Fruit fly (Drosophila melanogaster) whole organism, embryonic: Measurements from ENCODE around the gene CG34251.

ENCODE experiments used
- Blimp-1 ChIP-seq: fragments of 200-800 bp; sonication (Bioruptor generic); optimal IDR thresholded peaks from 3 replicates; lab custom pipeline; 2018; ENCODE audit warnings: missing biosample characterization, missing genetic modification characterization, mild to moderate bottlenecking, moderate library complexity, missing genetic modification reagents
- CG1024 ChIP-seq: fragments of 200-800 bp; sonication (Bioruptor generic); IDR thresholded peaks from 2 replicates; pipeline ENCODE4 v1.3.6; 2022; ENCODE audit warnings: missing biosample characterization, missing genetic modification characterization
- CG11504 ChIP-seq: fragments of 200-800 bp; sonication (Bioruptor generic); optimal IDR thresholded peaks from 3 replicates; lab custom pipeline; 2019; ENCODE audit warnings: missing biosample characterization, mild to moderate bottlenecking, missing genetic modification characterization, moderate library complexity
- CG12659 ChIP-seq: fragments of 200-800 bp; sonication (Bioruptor generic); optimal IDR thresholded peaks from 3 replicates; lab custom pipeline; 2017; ENCODE audit warnings: mild to moderate bottlenecking, missing biosample characterization, missing genetic modification reagents, missing genetic modification characterization
- CG13296 ChIP-seq: fragments of 200-800 bp; sonication (Bioruptor generic); optimal IDR thresholded peaks from 3 replicates; lab custom pipeline; 2018; ENCODE audit warnings: missing biosample characterization, mild to moderate bottlenecking, missing genetic modification characterization
- CG1529 ChIP-seq: fragments of 200-800 bp; sonication (Bioruptor generic); optimal IDR thresholded peaks from 3 replicates; lab custom pipeline; 2018; ENCODE audit warnings: missing biosample characterization, missing genetic modification characterization
- CG1603 ChIP-seq: fragments of 200-800 bp; sonication (Bioruptor generic); optimal IDR thresholded peaks from 2 replicates; lab custom pipeline; 2019; ENCODE audit warnings: missing biosample characterization, mild to moderate bottlenecking, missing genetic modification characterization, moderate library complexity
- CG2875 ChIP-seq: fragments of 200-800 bp; sonication (Bioruptor generic); optimal IDR thresholded peaks from 2 replicates; lab custom pipeline; 2017; ENCODE audit warnings: missing biosample characterization, mild to moderate bottlenecking, missing genetic modification characterization, missing genetic modification reagents
- CG30403 ChIP-seq: fragments of 200-800 bp; sonication (Bioruptor generic); optimal IDR thresholded peaks from 3 replicates; lab custom pipeline; 2016; ENCODE audit warnings: missing biosample characterization, missing genetic modification characterization
- CG33557 ChIP-seq: fragments of 200-800 bp; sonication (Bioruptor generic); optimal IDR thresholded peaks from 2 replicates; lab custom pipeline; 2019; ENCODE audit warnings: missing biosample characterization, mild to moderate bottlenecking, missing genetic modification characterization, moderate library complexity
- CG34376 ChIP-seq: fragments of 200-800 bp; sonication (Bioruptor generic); optimal IDR thresholded peaks from 2 replicates; lab custom pipeline; 2018; ENCODE audit warnings: missing biosample characterization, mild to moderate bottlenecking, missing genetic modification characterization
- CG4730 ChIP-seq: fragments of 200-800 bp; sonication (Bioruptor generic); IDR thresholded peaks from 2 replicates; pipeline ENCODE4 v1.3.6; 2022; ENCODE audit warnings: missing biosample characterization, missing genetic modification characterization
- CG6813 ChIP-seq: fragments of 200-800 bp; sonication (Bioruptor generic); optimal IDR thresholded peaks from 2 replicates; lab custom pipeline; 2017; ENCODE audit warnings: missing biosample characterization, missing genetic modification characterization, mild to moderate bottlenecking, moderate library complexity, missing genetic modification reagents
- CG7839 ChIP-seq: fragments of 200-800 bp; sonication (Bioruptor generic); optimal IDR thresholded peaks from 3 replicates; lab custom pipeline; 2018; ENCODE audit warnings: missing biosample characterization, mild to moderate bottlenecking, missing genetic modification characterization, moderate library complexity
- CG7987 ChIP-seq: fragments of 200-800 bp; sonication (Bioruptor generic); optimal IDR thresholded peaks from 2 replicates; lab custom pipeline; 2018; ENCODE audit warnings: missing biosample characterization, mild to moderate bottlenecking, missing genetic modification characterization, moderate library complexity
- CG9215 ChIP-seq: fragments of 200-800 bp; sonication (Bioruptor generic); IDR thresholded peaks from 2 replicates; pipeline ENCODE4 v1.3.6; 2022; ENCODE audit warnings: missing biosample characterization, missing genetic modification characterization
- D19A ChIP-seq: fragments of 200-800 bp; optimal IDR thresholded peaks from 3 replicates; lab custom pipeline; 2019; ENCODE audit warnings: missing biosample characterization, mild to moderate bottlenecking, missing genetic modification characterization, moderate library complexity
- E2f1 ChIP-seq: fragments of 200-800 bp; sonication (Bioruptor generic); IDR thresholded peaks from 2 replicates; pipeline ENCODE4 v1.3.6; 2022; ENCODE audit warnings: missing biosample characterization, missing genetic modification characterization
- Eip74EF ChIP-seq, 2 experiments: fragments of 200-800 bp in 1 of 2; fragments of >200 bp in 1 of 2; sonication (Bioruptor generic) in 1 of 2; optimal IDR thresholded peaks; 2 replicates each; lab custom pipeline; 2017 to 2019; ENCODE audit warnings: missing biosample characterization in 2 of 2, missing genetic modification characterization in 2 of 2, mild to moderate bottlenecking in 1 of 2, moderate library complexity in 1 of 2
- Gsc ChIP-seq: fragments of 200-800 bp; sonication (Bioruptor generic); IDR thresholded peaks from 2 replicates; pipeline ENCODE4 v1.3.6; 2022; ENCODE audit warnings: missing biosample characterization, missing genetic modification characterization
- HHEX ChIP-seq: fragments of 200-800 bp; sonication (Bioruptor generic); optimal IDR thresholded peaks from 3 replicates; lab custom pipeline; 2017; ENCODE audit warnings: missing biosample characterization, mild to moderate bottlenecking, missing genetic modification characterization, missing genetic modification reagents
- HLHmδ ChIP-seq: fragments of 200-800 bp; sonication (Bioruptor generic); optimal IDR thresholded peaks from 2 replicates; lab custom pipeline; 2018; ENCODE audit warnings: missing biosample characterization, mild to moderate bottlenecking, missing genetic modification characterization, moderate library complexity
- Hmr ChIP-seq: fragments of 200-800 bp; sonication (Bioruptor generic); optimal IDR thresholded peaks from 3 replicates; lab custom pipeline; 2017; ENCODE audit warnings: mild to moderate bottlenecking, missing biosample characterization, missing genetic modification reagents, missing genetic modification characterization
- Hsf ChIP-seq: fragments of 200-800 bp; sonication (Bioruptor generic); optimal IDR thresholded peaks from 3 replicates; lab custom pipeline; 2016; ENCODE audit warnings: missing biosample characterization, missing genetic modification characterization
- Med ChIP-seq: fragments of 200-800 bp; sonication (Bioruptor generic); peaks from one replicate; lab custom pipeline; 2016; ENCODE audit warnings: missing biosample characterization, missing genetic modification characterization, mild to moderate bottlenecking, inconsistent platforms, moderate library complexity
- Mes4 ChIP-seq: fragments of 200-800 bp; sonication (Bioruptor generic); optimal IDR thresholded peaks from 2 replicates; lab custom pipeline; 2016; ENCODE audit warnings: missing biosample characterization, missing genetic modification characterization
- NFAT ChIP-seq: fragments of 200-800 bp; sonication (Bioruptor generic); IDR thresholded peaks from 2 replicates; pipeline ENCODE4 v1.3.6; 2022; ENCODE audit warnings: missing biosample characterization, missing genetic modification characterization
- Pdp1 ChIP-seq, 2 experiments: fragments of 200-800 bp; sonication (Bioruptor generic); optimal IDR thresholded peaks; 3 replicates each; lab custom pipeline; 2016; ENCODE audit warnings: missing biosample characterization in 2 of 2, missing genetic modification characterization in 2 of 2, mild to moderate bottlenecking in 1 of 2, moderate library complexity in 1 of 2
- Ssrp ChIP-seq: fragments of 200-800 bp; sonication (Bioruptor generic); optimal IDR thresholded peaks from 2 replicates; lab custom pipeline; 2018; ENCODE audit warnings: missing biosample characterization, mild to moderate bottlenecking, missing genetic modification characterization, moderate library complexity
- Xrp1 ChIP-seq: fragments of 200-800 bp; sonication (Bioruptor generic); IDR thresholded peaks from 2 replicates; pipeline ENCODE4 v1.3.6; 2022; ENCODE audit warnings: missing biosample characterization, missing genetic modification characterization
- bab2 ChIP-seq: fragments of 200-800 bp; sonication (Bioruptor generic); optimal IDR thresholded peaks from 2 replicates; lab custom pipeline; 2016; ENCODE audit warnings: missing biosample characterization, missing genetic modification characterization
- bcd ChIP-seq: fragments of 200-800 bp; sonication (Bioruptor generic); optimal IDR thresholded peaks from 2 replicates; lab custom pipeline; 2017; ENCODE audit warnings: missing biosample characterization, mild to moderate bottlenecking, missing genetic modification characterization
- bsh ChIP-seq, 2 experiments: fragments of 200-800 bp; sonication (Bioruptor generic); optimal IDR thresholded peaks; 2 replicates each; lab custom pipeline; 2017 to 2018; ENCODE audit warnings: mild to moderate bottlenecking in 2 of 2, missing biosample characterization in 2 of 2, missing genetic modification characterization in 2 of 2, moderate library complexity in 1 of 2
- cg ChIP-seq: fragments of 200-800 bp; sonication (Bioruptor generic); optimal IDR thresholded peaks from 3 replicates; lab custom pipeline; 2019; ENCODE audit warnings: missing biosample characterization, mild to moderate bottlenecking, missing genetic modification characterization, moderate library complexity
- croc ChIP-seq: fragments of 200-800 bp; sonication (Bioruptor generic); conservative IDR thresholded peaks from 3 replicates; pipeline ENCODE4 v1.3.6; 2022; ENCODE audit warnings: missing biosample characterization, missing genetic modification characterization
- fd64A ChIP-seq: fragments of 200-800 bp; sonication (Bioruptor generic); optimal IDR thresholded peaks from 3 replicates; lab custom pipeline; 2018; ENCODE audit warnings: missing biosample characterization, mild to moderate bottlenecking, missing genetic modification characterization
- hb ChIP-seq: fragments of 200-800 bp; sonication (Bioruptor generic); IDR thresholded peaks from 3 replicates; pipeline ENCODE4 v1.3.6; 2022; ENCODE audit warnings: missing biosample characterization, missing genetic modification characterization; ENCODE audit not compliant: partially characterized antibody
- luna ChIP-seq: fragments of 200-800 bp; sonication (Bioruptor generic); optimal IDR thresholded peaks from 2 replicates; lab custom pipeline; 2016; ENCODE audit warnings: missing biosample characterization, missing genetic modification characterization
- oc ChIP-seq: fragments of 200-800 bp; sonication (Bioruptor generic); optimal IDR thresholded peaks from 2 replicates; lab custom pipeline; 2018; ENCODE audit warnings: missing biosample characterization, mild to moderate bottlenecking, missing genetic modification characterization, moderate library complexity
- org-1 ChIP-seq: fragments of 200-800 bp; sonication (Bioruptor generic); optimal IDR thresholded peaks from 2 replicates; lab custom pipeline; 2017; ENCODE audit warnings: missing biosample characterization, missing genetic modification characterization
- repo ChIP-seq: fragments of 200-800 bp; sonication (Bioruptor generic); optimal IDR thresholded peaks from 2 replicates; lab custom pipeline; 2016; ENCODE audit warnings: missing biosample characterization, missing genetic modification characterization
- row ChIP-seq: fragments of 200-800 bp; sonication (Bioruptor generic); IDR thresholded peaks from 3 replicates; pipeline ENCODE4 v1.3.6; 2022; ENCODE audit warnings: missing biosample characterization, missing genetic modification characterization
- sc ChIP-seq, 3 experiments: fragments of >200 bp in 2 of 3; fragments of 200-800 bp in 1 of 3; sonication (Bioruptor generic) in 1 of 3; optimal IDR thresholded peaks; 2 replicates in 2 of 3; 3 replicates in 1 of 3; lab custom pipeline; 2017; ENCODE audit warnings: mild to moderate bottlenecking in 1 of 3, missing biosample characterization in 1 of 3, missing genetic modification characterization in 1 of 3, missing genetic modification reagents in 1 of 3
- sens ChIP-seq: fragments of 200-800 bp; sonication (Bioruptor generic); peaks from one replicate; lab custom pipeline; 2016; ENCODE audit warnings: missing biosample characterization, missing genetic modification characterization
- seq ChIP-seq: fragments of 200-800 bp; sonication (Bioruptor generic); IDR thresholded peaks from 2 replicates; pipeline ENCODE4 v1.3.6; 2022; ENCODE audit warnings: missing biosample characterization, missing genetic modification characterization
- so ChIP-seq: fragments of 200-800 bp; sonication (Bioruptor generic); IDR thresholded peaks from 3 replicates; pipeline ENCODE4 v1.3.6; 2022; ENCODE audit warnings: missing biosample characterization, missing genetic modification characterization

Gene CG34251

dm6 chr3L:17655837-17656308 lies 15.5 kb upstream of the CG34251 start (continued):
- TF ChIP-seq CG13296 (GFP tag; lab: Kevin White, UChicago) (peak; percentile 67), CG9215 (GFP tag; lab: Robert Waterston, UW) (no peak), Eip74EF (GFP tag; optimal IDR thresholded peaks at IDR 0.05; lab: Kevin White, UChicago) (no peak), cg (GFP tag; lab: Kevin White, UChicago) (no peak), luna (no peak), D19A (tag; lab: Kevin White, UChicago) (no peak), Gsc (no peak), CG4730 (GFP tag; lab: Robert Waterston, UW) (no peak; the same call in 1 of the 2 replicates), Hmr (GFP tag; lab: Kevin White, UChicago) (peak; percentile 59), E2f1 (GFP tag; lab: Robert Waterston, UW) (peak; percentile 9; the same call in 1 of the 2 replicates), CG11504 (tag; lab: Kevin White, UChicago) (peak; percentile 36), CG34376 (GFP tag; lab: Kevin White, UChicago) (peak; percentile 76), HHEX (peak; percentile 70), hb (GFP tag; lab: Robert Waterston, UW) (no peak)

- TF ChIP-seq CG1529 (peak; percentile 20), Med (peak; percentile 65), Xrp1 (peak; percentile 52), CG30403 (GFP tag; lab: Kevin White, UChicago) (no peak), fd64A (GFP tag; lab: Kevin White, UChicago) (peak; percentile 62), repo (no peak), Hsf (GFP tag; lab: Kevin White, UChicago) (peak; percentile 8), row (peak; percentile 31; the same call in 1 of the 3 replicates), NFAT (GFP tag; lab: Robert Waterston, UW) (0 out of 2 replicates have a peak, but pooled peaks have one; percentile 43), CG1024 (GFP tag; lab: Robert Waterston, UW) (0 out of 2 replicates have a peak, but pooled peaks have one; percentile 20), seq (GFP tag; lab: Robert Waterston, UW) (0 out of 2 replicates have a peak, but pooled peaks have one; percentile 39), Mes4 (GFP tag; lab: Kevin White, UChicago) (no peak), CG6813 (GFP tag; lab: Kevin White, UChicago) (peak; percentile 45), croc (no peak), bsh (GFP tag; optimal IDR thresholded peaks at IDR 0.05; lab: Kevin White, UChicago) (peak in 1 of 2 experiments; percentile 46), so (0 out of 3 replicates have a peak, but pooled peaks have one; percentile 8), Pdp1 (GFP tag; optimal IDR thresholded peaks at IDR 0.05; lab: Kevin White, UChicago) (peak in 1 of 2 experiments; percentile 38), org-1 (GFP tag; lab: Kevin White, UChicago) (peak; percentile 19), oc (peak; percentile 58), bcd (GFP tag; lab: Kevin White, UChicago) (no peak), CG33557 (GFP tag; lab: Kevin White, UChicago) (peak; percentile 29), CG2875 (GFP tag; lab: Kevin White, UChicago) (peak; percentile 33), CG1603 (tag; lab: Kevin White, UChicago) (peak; percentile 38), CG7839 (tag; lab: Kevin White, UChicago) (peak; percentile 1), Blimp-1 (peak; percentile 37), Ssrp (peak; percentile 4), CG7987 (GFP tag; lab: Kevin White, UChicago) (no peak), sc (optimal IDR thresholded peaks at IDR 0.05; lab: Kevin White, UChicago) (no peak), sc (GFP tag; optimal IDR thresholded peaks at IDR 0.05; lab: Kevin White, UChicago) (peak; percentile 28), HLHmδ (GFP tag; lab: Kevin White, UChicago) (peak; percentile 78), sens (GFP tag; lab: Kevin White, UChicago) (peak; percentile 86), bab2 (GFP tag; lab: Kevin White, UChicago) (peak; percentile 36), CG12659 (GFP tag; lab: Kevin White, UChicago) (no peak)
Observed at dm6 chr3L:17656716-17657395, 14.6 kb upstream of the CG34251 start.
